Fruit fly (Drosophila melanogaster) whole organism, wandering third instar larva: ENCODE data around the gene CG42521.

ENCODE experiments used
- CrebA ChIP-seq: fragments of 200-800 bp; sonication (Bioruptor generic); optimal IDR thresholded peaks from 2 replicates; lab custom pipeline; 2016; ENCODE audit warnings: missing biosample characterization, mild to moderate bottlenecking, missing genetic modification characterization, borderline replicate concordance
- Dfd ChIP-seq: fragments of >200 bp; optimal IDR thresholded peaks from 2 replicates; lab custom pipeline; 2017; ENCODE audit warnings: missing biosample characterization, missing genetic modification characterization
- Dif ChIP-seq: fragments of 200-275, 200-300 bp; sonication (Bioruptor generic); optimal IDR thresholded peaks from 2 replicates; lab custom pipeline; 2018; ENCODE audit warnings: missing biosample characterization, missing genetic modification characterization; ENCODE audit not compliant: partially characterized antibody
- GATAd ChIP-seq: sonication (Bioruptor generic); optimal IDR thresholded peaks from 2 replicates; lab custom pipeline; 2016; ENCODE audit warnings: missing biosample characterization, missing genetic modification characterization
- Hnf4 ChIP-seq: fragments of 200-800 bp; sonication (Bioruptor generic); optimal IDR thresholded peaks from 2 replicates; lab custom pipeline; 2016; ENCODE audit warnings: missing biosample characterization, mild to moderate bottlenecking, missing genetic modification characterization
- Hr83 ChIP-seq: fragments of 200-300 bp; sonication (Bioruptor generic); optimal IDR thresholded peaks from 2 replicates; lab custom pipeline; 2016; ENCODE audit warnings: missing biosample characterization, mild to moderate bottlenecking, missing genetic modification characterization, moderate library complexity; ENCODE audit not compliant: poor library complexity, severe bottlenecking
- h ChIP-seq: fragments of 200-800 bp; sonication (Bioruptor generic); optimal IDR thresholded peaks from 3 replicates; lab custom pipeline; 2016; ENCODE audit warnings: missing biosample characterization, mild to moderate bottlenecking, missing genetic modification characterization
- jim ChIP-seq: fragments of 175-275, 200-325 bp; sonication (Bioruptor generic); optimal IDR thresholded peaks from 2 replicates; lab custom pipeline; 2016; ENCODE audit warnings: missing biosample characterization, mild to moderate bottlenecking, missing genetic modification characterization
- lola ChIP-seq: fragments of >200 bp; optimal IDR thresholded peaks from 2 replicates; lab custom pipeline; 2017; ENCODE audit warnings: missing biosample characterization, missing genetic modification characterization
- pan ChIP-seq: fragments of >200 bp; optimal IDR thresholded peaks from 2 replicates; lab custom pipeline; 2017
- tai ChIP-seq: sonication (Bioruptor generic); optimal IDR thresholded peaks from 2 replicates; lab custom pipeline; 2016; ENCODE audit warnings: missing biosample characterization, missing genetic modification characterization
- usp ChIP-seq: fragments of >200 bp; optimal IDR thresholded peaks from 2 replicates; lab custom pipeline; 2017; ENCODE audit warnings: missing biosample characterization, missing genetic modification characterization

- TF ChIP-seq h (GFP tag; lab: Kevin White, UChicago) (no peak), Dfd (no peak), usp (GFP tag; lab: Kevin White, UChicago) (no peak), pan (no peak), lola (GFP tag; lab: Kevin White, UChicago) (no peak), tai (GFP tag; lab: Kevin White, UChicago) (no peak), GATAd (GFP tag; lab: Kevin White, UChicago) (no peak), CrebA (GFP tag; lab: Kevin White, UChicago) (no peak), Hnf4 (GFP tag; lab: Kevin White, UChicago) (no peak), Hr83 (GFP tag; lab: Kevin White, UChicago) (no peak), Dif (GFP tag; lab: Kevin White, UChicago) (no peak), jim (no peak)
Measured at dm6 chr3L:10659524-10659923, 36.1 kb upstream of the CG42521 start.
